Worm (Caenorhabditis elegans): ENCODE results near the gene B0303.16.

Gene B0303.16

ce11 chrIII:8748620-8749019 lies 43.8 kb downstream of the B0303.16 start:
- TF ChIP-seq unc-62 (GFP tag; optimal IDR thresholded peaks at IDR 0.05), result no peak

DNA sequence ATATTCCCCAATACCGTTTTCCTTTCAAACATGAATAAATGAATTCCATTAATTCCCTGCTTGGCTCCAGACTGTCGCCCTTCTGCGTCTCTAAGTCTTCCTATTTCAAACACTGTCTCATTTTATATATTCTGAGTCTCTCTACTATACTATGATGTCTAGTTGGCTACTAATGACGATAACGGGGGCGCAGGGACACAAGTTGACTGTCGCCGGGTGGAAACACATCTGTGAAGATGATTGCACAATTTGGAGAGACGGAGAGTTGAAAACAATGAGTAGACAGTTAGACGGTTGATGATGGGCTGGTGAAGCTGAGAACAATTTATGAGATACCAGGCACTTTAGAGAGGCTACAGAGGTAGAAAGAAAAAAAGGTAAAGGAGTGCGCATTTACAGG lies 44.6 kb downstream of the B0303.16 start, which contains the start of gene sma-2:
sma-2 (plus strand) TSS at position 194 of the 400 bp plus-strand sequence.
- no peak for TF ChIP-seq unc-62 (GFP tag; optimal IDR thresholded peaks at IDR 0.05)

ce11 chrIII:8750606-8751005 lies 45.7 kb downstream of the B0303.16 start, which contains the start of gene ugtp-1:
ugtp-1 (minus strand) TSS chrIII:8750706.
- TF ChIP-seq unc-62 (GFP tag; optimal IDR thresholded peaks at IDR 0.05), result no peak

DNA sequence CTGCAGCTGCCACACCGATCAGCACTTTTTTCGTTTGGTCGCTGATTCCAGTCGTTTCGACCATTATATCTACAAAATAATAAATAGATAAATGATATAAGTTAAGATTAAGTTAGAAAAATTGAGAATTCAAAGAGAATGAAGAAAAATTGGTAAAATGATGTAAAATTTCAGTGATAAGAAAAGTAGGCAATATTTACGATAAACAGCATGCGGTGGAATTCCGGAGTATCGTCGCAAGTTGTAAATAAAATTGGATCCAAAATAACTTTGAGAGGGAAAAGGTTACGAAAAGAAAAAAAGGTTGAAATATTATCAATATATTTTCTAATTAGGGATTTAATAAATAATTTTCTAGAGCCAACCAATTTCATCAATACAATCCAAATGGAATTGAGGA lies 49.8 kb downstream of the B0303.16 start, which contains the start of gene tomm-70:
tomm-70 (minus strand) TSS at position 69 of the 400 bp plus-strand sequence.
- no peak for TF ChIP-seq unc-62 (GFP tag; optimal IDR thresholded peaks at IDR 0.05)
